Worm (Caenorhabditis elegans) whole organism, early embryonic: ENCODE measurements around the gene F44E2.7.

Source experiments
- B0310.2 ChIP-seq: sonication (generic microtip); optimal IDR thresholded peaks from 2 replicates; lab custom pipeline; 2016; ENCODE audit warnings: mild to moderate bottlenecking, missing genetic modification characterization, missing compliant biosample characterization
- aly-1 ChIP-seq: sonication (generic microtip); optimal IDR thresholded peaks from 2 replicates; lab custom pipeline; 2016; ENCODE audit warnings: missing genetic modification characterization, missing compliant biosample characterization
- ama-1 ChIP-seq: fragments of 150-350 bp; optimal IDR thresholded peaks from 2 replicates; lab custom pipeline; 2014
- ceh-13 ChIP-seq: fragments of 200-800 bp; sonication (Bioruptor generic); optimal IDR thresholded peaks from 2 replicates; lab custom pipeline; 2018; ENCODE audit warnings: mild to moderate bottlenecking, missing genetic modification characterization, missing compliant biosample characterization
- hmbx-1 ChIP-seq: sonication (generic microtip); optimal IDR thresholded peaks from 2 replicates; lab custom pipeline; 2016; ENCODE audit warnings: mild to moderate bottlenecking, missing genetic modification characterization, missing compliant biosample characterization
- hnd-1 ChIP-seq: sonication (generic microtip); optimal IDR thresholded peaks from 2 replicates; lab custom pipeline; 2016; ENCODE audit warnings: missing genetic modification characterization, missing compliant biosample characterization

DNA sequence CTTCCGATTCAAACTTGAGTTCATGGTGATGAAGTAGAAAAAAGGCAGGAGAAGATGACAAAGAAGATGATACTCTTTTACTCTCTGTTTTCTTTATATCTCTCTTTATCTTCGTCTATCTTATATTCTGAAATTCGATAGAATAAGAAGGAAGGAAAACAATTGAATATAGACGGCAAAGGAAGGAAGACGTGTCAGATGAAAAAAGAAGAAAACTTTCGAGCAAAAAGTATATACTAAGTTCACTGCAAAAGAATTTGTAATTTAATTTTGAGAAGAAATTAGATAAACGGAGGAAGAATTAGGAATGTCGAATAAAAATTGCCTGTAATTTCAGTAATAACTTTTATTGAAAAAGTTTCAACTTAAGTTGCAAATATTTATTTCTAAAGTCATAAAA, 28.7 kb upstream of the F44E2.7 start, which contains the start of gene K01F9.2:
- TF ChIP-seq hmbx-1 (no peak), hnd-1 (tag; lab: Kevin White, UChicago) (no peak), ceh-13 (GFP tag; lab: Kevin White, UChicago) (no peak), ama-1 (no peak), aly-1 (no peak), B0310.2 (tag; lab: Kevin White, UChicago) (no peak)
